Worm (Caenorhabditis elegans): ENCODE measurements around the gene C34C12.2.

- TF ChIP-seq C04F5.9 (tag; optimal IDR thresholded peaks at IDR 0.05) (no peak), mab-9 (GFP tag; IDR thresholded peaks at IDR 0.05) (no peak), ztf-11 (tag; optimal IDR thresholded peaks at IDR 0.05) (peak in 1 of 2 experiments; percentile 54), nhr-90 (tag; optimal IDR thresholded peaks at IDR 0.05; ENCODE audit: poor library complexity) (peak; percentile 45), fkh-10 (GFP tag; optimal IDR thresholded peaks at IDR 0.05) (no peak), lin-39 (tag; optimal IDR thresholded peaks at IDR 0.05) (no peak)
Measured at ce11 chrIII:3499850-3500249, 46.3 kb downstream of the C34C12.2 start.

Measured in whole organism, L1 larva.